Fruit fly (Drosophila melanogaster) whole organism, embryonic: ENCODE measurements around the gene tay.

Source experiments
- B-H1 ChIP-seq: fragments of 200-800 bp; sonication (Bioruptor generic); IDR thresholded peaks from 3 replicates; pipeline ENCODE4 v1.3.6; 2022; ENCODE audit warnings: missing biosample characterization, missing genetic modification characterization
- Bgb ChIP-seq: fragments of 200-800 bp; sonication (Bioruptor generic); IDR thresholded peaks from 2 replicates; pipeline ENCODE4 v1.3.6; 2022; ENCODE audit warnings: missing biosample characterization, missing genetic modification characterization; ENCODE audit not compliant: partially characterized antibody
- CG10543 ChIP-seq: fragments of 200-800 bp; sonication (Bioruptor generic); optimal IDR thresholded peaks from 3 replicates; lab custom pipeline; 2017; ENCODE audit warnings: missing biosample characterization, mild to moderate bottlenecking, missing genetic modification characterization, moderate library complexity
- CG10654 ChIP-seq: fragments of 200-800 bp; sonication (Bioruptor generic); optimal IDR thresholded peaks from 2 replicates; lab custom pipeline; 2016; ENCODE audit warnings: missing biosample characterization, missing genetic modification characterization
- CG11560 ChIP-seq: fragments of 200-800 bp; sonication (Bioruptor generic); IDR thresholded peaks from 3 replicates; pipeline ENCODE4 v1.3.6; 2022; ENCODE audit warnings: missing biosample characterization, missing genetic modification characterization
- CG12299 ChIP-seq: fragments of 200-800 bp; sonication (Bioruptor generic); optimal IDR thresholded peaks from 2 replicates; lab custom pipeline; 2018; ENCODE audit warnings: missing biosample characterization, mild to moderate bottlenecking, missing genetic modification characterization
- CG12659 ChIP-seq: fragments of 200-800 bp; sonication (Bioruptor generic); optimal IDR thresholded peaks from 3 replicates; lab custom pipeline; 2017; ENCODE audit warnings: mild to moderate bottlenecking, missing biosample characterization, missing genetic modification reagents, missing genetic modification characterization
- CG14710 ChIP-seq: fragments of 200-800 bp; sonication (Bioruptor generic); optimal IDR thresholded peaks from 3 replicates; lab custom pipeline; 2019; ENCODE audit warnings: missing biosample characterization, mild to moderate bottlenecking, missing genetic modification characterization, moderate library complexity
- CG1603 ChIP-seq: fragments of 200-800 bp; sonication (Bioruptor generic); optimal IDR thresholded peaks from 2 replicates; lab custom pipeline; 2019; ENCODE audit warnings: missing biosample characterization, mild to moderate bottlenecking, missing genetic modification characterization, moderate library complexity
- CG17361 ChIP-seq: fragments of 200-800 bp; sonication (Bioruptor generic); IDR thresholded peaks from 3 replicates; pipeline ENCODE4 v1.3.6; 2022; ENCODE audit warnings: missing biosample characterization, missing genetic modification characterization
- CG17568 ChIP-seq: fragments of 200-800 bp; sonication (Bioruptor generic); optimal IDR thresholded peaks from 2 replicates; lab custom pipeline; 2018; ENCODE audit warnings: missing biosample characterization, mild to moderate bottlenecking, missing genetic modification characterization, moderate library complexity
- CG17802 ChIP-seq: fragments of 200-800 bp; sonication (Bioruptor generic); optimal IDR thresholded peaks from 2 replicates; lab custom pipeline; 2018; ENCODE audit warnings: missing biosample characterization, mild to moderate bottlenecking, missing genetic modification characterization, moderate library complexity
- CG17829 ChIP-seq: fragments of 200-800 bp; optimal IDR thresholded peaks from 2 replicates; lab custom pipeline; 2019; ENCODE audit warnings: missing biosample characterization, mild to moderate bottlenecking, missing genetic modification characterization, moderate library complexity
- CG1792 ChIP-seq: fragments of 200-800 bp; sonication (Bioruptor generic); optimal IDR thresholded peaks from 2 replicates; lab custom pipeline; 2016; ENCODE audit warnings: missing biosample characterization, missing genetic modification characterization
- CG2202 ChIP-seq: fragments of 200-800 bp; sonication (Bioruptor generic); optimal IDR thresholded peaks from 2 replicates; lab custom pipeline; 2018; ENCODE audit warnings: missing biosample characterization, mild to moderate bottlenecking, missing genetic modification characterization
- CG30020 ChIP-seq: fragments of 200-800 bp; optimal IDR thresholded peaks from 2 replicates; lab custom pipeline; 2019; ENCODE audit warnings: missing biosample characterization, mild to moderate bottlenecking, missing genetic modification characterization, moderate library complexity
- CG33557 ChIP-seq: fragments of 200-800 bp; sonication (Bioruptor generic); optimal IDR thresholded peaks from 2 replicates; lab custom pipeline; 2019; ENCODE audit warnings: missing biosample characterization, mild to moderate bottlenecking, missing genetic modification characterization, moderate library complexity
- CG34376 ChIP-seq: fragments of 200-800 bp; sonication (Bioruptor generic); optimal IDR thresholded peaks from 2 replicates; lab custom pipeline; 2018; ENCODE audit warnings: missing biosample characterization, mild to moderate bottlenecking, missing genetic modification characterization
- CG4854 ChIP-seq: fragments of 200-800 bp; sonication (Bioruptor generic); optimal IDR thresholded peaks from 2 replicates; lab custom pipeline; 2016; ENCODE audit warnings: missing biosample characterization, missing genetic modification characterization, inconsistent platforms
- CG7745 ChIP-seq: fragments of 200-800 bp; sonication (Bioruptor generic); optimal IDR thresholded peaks from 2 replicates; lab custom pipeline; 2018; ENCODE audit warnings: missing biosample characterization, mild to moderate bottlenecking, missing genetic modification characterization, moderate library complexity
- CG7928 ChIP-seq: fragments of 200-800 bp; sonication (Bioruptor generic); optimal IDR thresholded peaks from 2 replicates; lab custom pipeline; 2017; ENCODE audit warnings: missing biosample characterization, mild to moderate bottlenecking, missing genetic modification characterization
- CG9727 ChIP-seq: fragments of 200-800 bp; sonication (Bioruptor generic); optimal IDR thresholded peaks from 3 replicates; lab custom pipeline; 2017; ENCODE audit warnings: missing biosample characterization, mild to moderate bottlenecking, missing genetic modification characterization
- CG9797 ChIP-seq: fragments of 200-800 bp; sonication (Bioruptor generic); optimal IDR thresholded peaks from 3 replicates; lab custom pipeline; 2018; ENCODE audit warnings: missing biosample characterization, mild to moderate bottlenecking, missing genetic modification characterization
- CG9876 ChIP-seq: fragments of 200-800 bp; sonication (Bioruptor generic); optimal IDR thresholded peaks from 2 replicates; lab custom pipeline; 2016; ENCODE audit warnings: missing biosample characterization, missing genetic modification characterization
- CG9932 ChIP-seq: fragments of 200-800 bp; sonication (Bioruptor generic); IDR thresholded peaks from 2 replicates; pipeline ENCODE4 v1.3.6; 2022; ENCODE audit warnings: missing biosample characterization, missing genetic modification characterization
- HLHmδ ChIP-seq: fragments of 200-800 bp; sonication (Bioruptor generic); optimal IDR thresholded peaks from 2 replicates; lab custom pipeline; 2018; ENCODE audit warnings: missing biosample characterization, mild to moderate bottlenecking, missing genetic modification characterization, moderate library complexity
- HmgD ChIP-seq: fragments of 200-800 bp; sonication (Bioruptor generic); optimal IDR thresholded peaks from 3 replicates; lab custom pipeline; 2016; ENCODE audit warnings: missing biosample characterization, missing genetic modification characterization
- Lhr ChIP-seq: fragments of 200-800 bp; sonication (Bioruptor generic); optimal IDR thresholded peaks from 3 replicates; lab custom pipeline; 2017; ENCODE audit warnings: mild to moderate bottlenecking, missing biosample characterization, missing genetic modification reagents, missing genetic modification characterization
- Med ChIP-seq: fragments of 200-800 bp; sonication (Bioruptor generic); peaks from one replicate; lab custom pipeline; 2016; ENCODE audit warnings: missing biosample characterization, missing genetic modification characterization, mild to moderate bottlenecking, inconsistent platforms, moderate library complexity
- Optix ChIP-seq: fragments of 200-800 bp; sonication (Bioruptor generic); IDR thresholded peaks from 3 replicates; pipeline ENCODE4 v1.3.6; 2022; ENCODE audit warnings: missing biosample characterization, missing genetic modification characterization
- Stat92E ChIP-seq, 3 experiments: fragments of >200 bp in 2 of 3; fragments of 200-800 bp in 1 of 3; sonication (Bioruptor generic) in 1 of 3; optimal IDR thresholded peaks; 2 replicates each; lab custom pipeline; 2017 to 2019; ENCODE audit warnings: missing biosample characterization in 3 of 3, missing genetic modification characterization in 3 of 3, mild to moderate bottlenecking in 1 of 3, moderate library complexity in 1 of 3
- Vsx1 ChIP-seq: fragments of 200-800 bp; sonication (Bioruptor generic); optimal IDR thresholded peaks from 2 replicates; lab custom pipeline; 2017; ENCODE audit warnings: missing biosample characterization, mild to moderate bottlenecking, missing genetic modification characterization, missing genetic modification reagents
- bigmax ChIP-seq: fragments of 200-800 bp; sonication (Bioruptor generic); optimal IDR thresholded peaks from 2 replicates; lab custom pipeline; 2018; ENCODE audit warnings: missing biosample characterization, mild to moderate bottlenecking, missing genetic modification characterization
- br ChIP-seq: fragments of >200 bp; optimal IDR thresholded peaks from 2 replicates; lab custom pipeline; 2017
- chinmo ChIP-seq: fragments of 200-800 bp; sonication (Bioruptor generic); IDR thresholded peaks from 4 replicates; pipeline ENCODE4 v1.3.6; 2022; ENCODE audit warnings: missing biosample characterization, missing genetic modification characterization; ENCODE audit not compliant: partially characterized antibody
- ewg ChIP-seq: fragments of 200-800 bp; sonication (Bioruptor generic); optimal IDR thresholded peaks from 3 replicates; lab custom pipeline; 2017; ENCODE audit warnings: mild to moderate bottlenecking, missing biosample characterization, missing genetic modification reagents, missing genetic modification characterization
- lilli ChIP-seq: fragments of 200-800 bp; sonication (Bioruptor generic); optimal IDR thresholded peaks from 3 replicates; lab custom pipeline; 2016; ENCODE audit warnings: missing biosample characterization, missing genetic modification characterization
- lola ChIP-seq, 3 experiments: fragments of >200 bp in 2 of 3; fragments of 200-800 bp in 1 of 3; sonication (Bioruptor generic) in 1 of 3; optimal IDR thresholded peaks; 2 replicates each; lab custom pipeline; 2017 to 2019; ENCODE audit warnings: missing biosample characterization in 3 of 3, missing genetic modification characterization in 3 of 3, mild to moderate bottlenecking in 1 of 3, moderate library complexity in 1 of 3
- mirr ChIP-seq: fragments of 200-800 bp; sonication (Bioruptor generic); optimal IDR thresholded peaks from 3 replicates; lab custom pipeline; 2018; ENCODE audit warnings: missing biosample characterization, mild to moderate bottlenecking, missing genetic modification characterization
- pzg ChIP-seq: fragments of 200-800 bp; sonication (Bioruptor generic); optimal IDR thresholded peaks from 3 replicates; lab custom pipeline; 2018; ENCODE audit warnings: missing biosample characterization, mild to moderate bottlenecking, missing genetic modification characterization, moderate library complexity
- row ChIP-seq: fragments of 200-800 bp; sonication (Bioruptor generic); IDR thresholded peaks from 3 replicates; pipeline ENCODE4 v1.3.6; 2022; ENCODE audit warnings: missing biosample characterization, missing genetic modification characterization
- sd ChIP-seq: fragments of 200-800 bp; sonication (Bioruptor generic); optimal IDR thresholded peaks from 3 replicates; lab custom pipeline; 2018; ENCODE audit warnings: missing biosample characterization, mild to moderate bottlenecking, missing genetic modification characterization, moderate library complexity
- sens ChIP-seq: fragments of 200-800 bp; sonication (Bioruptor generic); peaks from one replicate; lab custom pipeline; 2016; ENCODE audit warnings: missing biosample characterization, missing genetic modification characterization
- twi ChIP-seq: fragments of 200-800 bp; optimal IDR thresholded peaks from 2 replicates; lab custom pipeline; 2019; ENCODE audit warnings: missing biosample characterization, mild to moderate bottlenecking, missing genetic modification characterization, moderate library complexity
- vvl ChIP-seq: fragments of 200-800 bp; sonication (Bioruptor generic); IDR thresholded peaks from 2 replicates; pipeline ENCODE4 v1.3.6; 2022; ENCODE audit warnings: missing biosample characterization, missing genetic modification characterization

tay gene

DNA sequence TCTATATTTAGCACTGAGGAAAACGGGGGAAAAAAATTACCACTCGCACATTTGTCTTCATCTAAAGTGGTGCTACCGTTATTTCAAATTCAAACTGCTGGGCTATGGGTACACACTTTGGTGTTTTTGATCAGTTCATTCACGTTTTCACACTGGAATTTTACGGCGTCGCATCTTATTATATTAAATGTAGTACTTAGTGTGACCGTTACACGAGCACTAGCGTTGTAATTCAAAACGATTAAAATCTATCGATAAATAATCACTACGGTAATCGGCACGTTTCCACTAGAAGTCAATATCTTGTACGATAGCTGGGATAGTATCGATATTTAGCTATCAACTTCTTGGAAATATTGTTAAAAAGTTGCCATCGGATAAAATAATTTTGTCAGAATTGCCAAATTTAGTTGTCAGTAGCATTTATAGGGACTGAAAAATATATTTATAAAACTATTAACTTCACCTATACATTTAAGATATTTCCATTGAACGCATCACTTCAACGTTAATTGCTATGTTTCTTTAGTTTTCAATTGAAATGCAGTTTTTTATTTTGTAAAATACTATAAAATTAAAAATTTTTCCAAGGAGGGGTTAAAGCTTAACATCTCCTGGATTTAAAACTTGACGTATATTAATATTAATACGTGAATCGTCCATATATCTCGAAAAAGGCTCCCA, 29.4 kb downstream of the tay start, which contains the start of the genes CG46440 and Myb (continued):
- peak; percentile 37; the same call in 1 of the 2 replicates for TF ChIP-seq vvl (GFP tag; lab: Robert Waterston, UW)
- TF ChIP-seq mirr (GFP tag; lab: Kevin White, UChicago) = no peak
- TF ChIP-seq, all 482 proteins: peak for 81

DNA sequence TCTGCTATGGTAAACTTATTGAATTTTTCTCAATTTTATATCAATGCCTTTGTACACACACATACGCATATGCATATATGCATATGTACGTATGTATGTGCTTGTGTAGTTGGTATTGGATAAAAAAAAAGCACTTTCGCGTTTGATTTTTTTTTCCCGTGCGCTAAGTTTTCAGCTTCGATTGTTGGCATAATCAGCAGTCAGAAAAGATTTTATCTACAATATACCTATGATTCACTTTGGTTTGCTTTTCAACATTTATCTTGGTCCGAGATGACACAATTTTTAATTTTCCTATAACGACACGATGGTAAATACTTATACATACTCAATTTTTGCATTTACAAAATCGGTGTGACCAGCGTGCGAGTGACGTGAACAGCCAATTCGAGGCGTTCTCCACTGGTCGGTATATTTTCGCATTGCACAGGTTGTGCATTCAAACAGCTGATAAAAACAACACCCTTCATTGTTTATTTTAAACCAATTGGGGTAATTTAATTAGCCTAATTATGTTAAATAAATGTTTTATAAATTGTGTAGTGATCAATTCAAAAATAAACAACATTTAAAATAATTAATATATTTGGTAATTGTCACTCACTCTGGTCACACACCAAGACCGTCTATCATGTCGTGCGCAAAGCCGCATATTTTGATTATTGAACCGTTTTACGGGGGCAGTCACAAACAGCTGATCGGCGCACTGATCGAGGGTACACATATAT, 34.1 kb downstream of the tay start, which contains the start of the genes UBL3 and CG15914:
Gene UBL3, minus strand, starts transcription at position 361 of the 728 bp plus-strand sequence.
Gene CG15914, plus strand, starts transcription at position 607 of the 728 bp plus-strand sequence.
- TF ChIP-seq CG7928 (no peak), Lhr (GFP tag; lab: Kevin White, UChicago) (peak; percentile 47), HmgD (GFP tag; lab: Kevin White, UChicago) (no peak), CG9727 (GFP tag; lab: Kevin White, UChicago) (peak; percentile 39), CG12299 (tag; lab: Kevin White, UChicago) (peak; percentile 55), CG10543 (peak; percentile 21), lola (GFP tag; optimal IDR thresholded peaks at IDR 0.05; lab: Kevin White, UChicago) (peak in 1 of 3 experiments; percentile 4), chinmo (0 out of 4 replicates have a peak, but pooled peaks have one; percentile 59), CG12659 (GFP tag; lab: Kevin White, UChicago) (peak; percentile 68), Stat92E (GFP tag; optimal IDR thresholded peaks at IDR 0.05; lab: Kevin White, UChicago) (peak in 1 of 3 experiments; percentile 13), HLHmδ (no peak), Vsx1 (peak; percentile 12), CG17568 (peak; percentile 39), CG14710 (tag; lab: Kevin White, UChicago) (peak; percentile 72), lilli (GFP tag; lab: Kevin White, UChicago) (peak; percentile 14), sd (tag; lab: Kevin White, UChicago) (peak; percentile 51), CG9797 (peak; percentile 95), br (no peak), CG9932 (GFP tag; lab: Robert Waterston, UW) (no peak), Bgb (GFP tag; lab: Robert Waterston, UW) (no peak), Optix (GFP tag; lab: Robert Waterston, UW) (no peak), CG7745 (no peak), sens (peak; percentile 76), twi (tag; lab: Kevin White, UChicago) (peak; percentile 14), CG10654 (GFP tag; lab: Kevin White, UChicago) (no peak), CG30020 (tag; lab: Kevin White, UChicago) (peak; percentile 82), bigmax (no peak), CG1792 (GFP tag; lab: Kevin White, UChicago) (no peak), CG2202 (no peak), CG33557 (GFP tag; lab: Kevin White, UChicago) (no peak), CG34376 (GFP tag; lab: Kevin White, UChicago) (peak; percentile 13), CG17361 (peak; percentile 39; the same call in 2 of the 3 replicates), CG11560 (tag; lab: Robert Waterston, UW) (no peak), row (GFP tag; lab: Robert Waterston, UW) (peak; percentile 53), CG1603 (tag; lab: Kevin White, UChicago) (peak; percentile 80), CG9876 (GFP tag; lab: Kevin White, UChicago) (no peak), CG17802 (tag; lab: Kevin White, UChicago) (no peak), pzg (GFP tag; lab: Kevin White, UChicago) (peak; percentile 81), CG17829 (tag; lab: Kevin White, UChicago) (peak; percentile 36), ewg (GFP tag; lab: Kevin White, UChicago) (peak; percentile 60), CG4854 (no peak), B-H1 (GFP tag; lab: Robert Waterston, UW) (no peak), Med (GFP tag; lab: Kevin White, UChicago) (peak; percentile 57)
